Fruit fly (Drosophila melanogaster) whole organism, embryonic: ENCODE results near the gene CG9426.

Experiments used
- Aef1 ChIP-seq: fragments of 200-800 bp; sonication (Bioruptor generic); IDR thresholded peaks from 3 replicates; pipeline ENCODE4 v1.3.6; 2022; ENCODE audit warnings: missing biosample characterization, missing genetic modification characterization
- CG10431 ChIP-seq: fragments of 200-800 bp; sonication (Bioruptor generic); optimal IDR thresholded peaks from 3 replicates; lab custom pipeline; 2018; ENCODE audit warnings: missing biosample characterization, mild to moderate bottlenecking, missing genetic modification characterization
- CG10462 ChIP-seq: fragments of 200-800 bp; sonication (Bioruptor generic); optimal IDR thresholded peaks from 2 replicates; lab custom pipeline; 2016; ENCODE audit warnings: missing biosample characterization, missing genetic modification characterization
- CG12659 ChIP-seq: fragments of 200-800 bp; sonication (Bioruptor generic); optimal IDR thresholded peaks from 3 replicates; lab custom pipeline; 2017; ENCODE audit warnings: mild to moderate bottlenecking, missing biosample characterization, missing genetic modification reagents, missing genetic modification characterization
- CG13287 ChIP-seq: fragments of 200-800 bp; sonication (Bioruptor generic); IDR thresholded peaks from 2 replicates; pipeline ENCODE4 v1.3.6; 2022; ENCODE audit warnings: missing biosample characterization, missing genetic modification characterization; ENCODE audit not compliant: partially characterized antibody
- CG14860 ChIP-seq: fragments of 200-800 bp; sonication (Bioruptor generic); IDR thresholded peaks from 3 replicates; pipeline ENCODE4 v1.3.6; 2022; ENCODE audit warnings: missing biosample characterization, missing genetic modification characterization; ENCODE audit not compliant: partially characterized antibody
- CG16813 ChIP-seq: fragments of 200-800 bp; sonication (Bioruptor generic); IDR thresholded peaks from 3 replicates; pipeline ENCODE4 v1.3.6; 2022; ENCODE audit warnings: missing biosample characterization, missing genetic modification characterization; ENCODE audit not compliant: partially characterized antibody
- CG18619 ChIP-seq: fragments of 200-800 bp; sonication (Bioruptor generic); optimal IDR thresholded peaks from 3 replicates; lab custom pipeline; 2017; ENCODE audit warnings: missing biosample characterization, mild to moderate bottlenecking, missing genetic modification characterization
- CG30020 ChIP-seq: fragments of 200-800 bp; optimal IDR thresholded peaks from 2 replicates; lab custom pipeline; 2019; ENCODE audit warnings: missing biosample characterization, mild to moderate bottlenecking, missing genetic modification characterization, moderate library complexity
- CG30403 ChIP-seq: fragments of 200-800 bp; sonication (Bioruptor generic); optimal IDR thresholded peaks from 3 replicates; lab custom pipeline; 2016; ENCODE audit warnings: missing biosample characterization, missing genetic modification characterization
- CG30431 ChIP-seq: fragments of 200-800 bp; sonication (Bioruptor generic); optimal IDR thresholded peaks from 2 replicates; lab custom pipeline; 2017; ENCODE audit warnings: missing biosample characterization, missing genetic modification characterization
- CG32767 ChIP-seq: fragments of 200-800 bp; sonication (Bioruptor generic); IDR thresholded peaks from 2 replicates; pipeline ENCODE4 v1.3.6; 2022; ENCODE audit warnings: missing biosample characterization, missing genetic modification characterization
- CG3838 ChIP-seq: fragments of 200-800 bp; sonication (Bioruptor generic); optimal IDR thresholded peaks from 3 replicates; lab custom pipeline; 2016; ENCODE audit warnings: missing biosample characterization, missing genetic modification characterization
- CG4360 ChIP-seq: fragments of 200-800 bp; sonication (Bioruptor generic); IDR thresholded peaks from 2 replicates; pipeline ENCODE4 v1.3.6; 2022; ENCODE audit warnings: missing biosample characterization, missing genetic modification characterization
- CG4707 ChIP-seq: fragments of 200-800 bp; sonication (Bioruptor generic); optimal IDR thresholded peaks from 2 replicates; lab custom pipeline; 2018; ENCODE audit warnings: missing biosample characterization, mild to moderate bottlenecking, missing genetic modification characterization, moderate library complexity
- CG6765 ChIP-seq: fragments of 200-800 bp; sonication (Bioruptor generic); optimal IDR thresholded peaks from 3 replicates; lab custom pipeline; 2017; ENCODE audit warnings: missing biosample characterization, mild to moderate bottlenecking, missing genetic modification characterization
- CG7786 ChIP-seq: fragments of 200-800 bp; sonication (Bioruptor generic); optimal IDR thresholded peaks from 2 replicates; lab custom pipeline; 2016; ENCODE audit warnings: missing biosample characterization, missing genetic modification characterization
- CG7928 ChIP-seq: fragments of 200-800 bp; sonication (Bioruptor generic); optimal IDR thresholded peaks from 2 replicates; lab custom pipeline; 2017; ENCODE audit warnings: missing biosample characterization, mild to moderate bottlenecking, missing genetic modification characterization
- CG9817 ChIP-seq: fragments of 200-800 bp; sonication (Bioruptor generic); optimal IDR thresholded peaks from 2 replicates; lab custom pipeline; 2018; ENCODE audit warnings: missing biosample characterization, mild to moderate bottlenecking, missing genetic modification characterization, moderate library complexity
- Dad ChIP-seq: fragments of 200-800 bp; sonication (Bioruptor generic); optimal IDR thresholded peaks from 3 replicates; lab custom pipeline; 2016; ENCODE audit warnings: missing biosample characterization, missing genetic modification characterization
- E2f2 ChIP-seq: fragments of 200-800 bp; sonication (Bioruptor generic); IDR thresholded peaks from 2 replicates; pipeline ENCODE4 v1.3.6; 2022; ENCODE audit warnings: missing biosample characterization, missing genetic modification characterization
- H15 ChIP-seq: fragments of 200-800 bp; sonication (Bioruptor generic); IDR thresholded peaks from 3 replicates; pipeline ENCODE4 v1.3.6; 2022; ENCODE audit warnings: missing biosample characterization, missing genetic modification characterization
- HLH3B ChIP-seq: fragments of 200-800 bp; sonication (Bioruptor generic); IDR thresholded peaks from 2 replicates; pipeline ENCODE4 v1.3.6; 2022; ENCODE audit warnings: missing biosample characterization, missing genetic modification characterization
- Hand ChIP-seq: fragments of 200-800 bp; sonication (Bioruptor generic); optimal IDR thresholded peaks from 2 replicates; lab custom pipeline; 2017; ENCODE audit warnings: mild to moderate bottlenecking, missing biosample characterization, missing genetic modification reagents, missing genetic modification characterization
- Hr51 ChIP-seq, 2 experiments: fragments of 200-800 bp; sonication (Bioruptor generic); optimal IDR thresholded peaks; 2 replicates in 1 of 2; 3 replicates in 1 of 2; lab custom pipeline; 2016 to 2018; ENCODE audit warnings: missing biosample characterization in 2 of 2, missing genetic modification characterization in 2 of 2, mild to moderate bottlenecking in 1 of 2, moderate library complexity in 1 of 2
- Hr78 ChIP-seq, 2 experiments: fragments of 200-800 bp in 1 of 2; fragments of >200 bp in 1 of 2; sonication (Bioruptor generic) in 1 of 2; optimal IDR thresholded peaks; 2 replicates each; lab custom pipeline; 2017 to 2019; ENCODE audit warnings: missing biosample characterization in 2 of 2, missing genetic modification characterization in 2 of 2, mild to moderate bottlenecking in 1 of 2, moderate library complexity in 1 of 2
- Side ChIP-seq: fragments of 200-800 bp; sonication (Bioruptor generic); optimal IDR thresholded peaks from 2 replicates; lab custom pipeline; 2016; ENCODE audit warnings: missing biosample characterization, missing genetic modification characterization
- Sry-β ChIP-seq: fragments of 200-800 bp; sonication (Bioruptor generic); optimal IDR thresholded peaks from 2 replicates; lab custom pipeline; 2018; ENCODE audit warnings: missing biosample characterization, mild to moderate bottlenecking, missing genetic modification characterization, moderate library complexity
- Usf ChIP-seq: fragments of 200-800 bp; sonication (Bioruptor generic); optimal IDR thresholded peaks from 2 replicates; lab custom pipeline; 2017; ENCODE audit warnings: missing genotype, missing biosample characterization, missing genetic modification characterization
- Vsx1 ChIP-seq: fragments of 200-800 bp; sonication (Bioruptor generic); optimal IDR thresholded peaks from 2 replicates; lab custom pipeline; 2017; ENCODE audit warnings: missing biosample characterization, mild to moderate bottlenecking, missing genetic modification characterization, missing genetic modification reagents
- corto ChIP-seq: fragments of 200-800 bp; sonication (Bioruptor generic); optimal IDR thresholded peaks from 2 replicates; lab custom pipeline; 2016; ENCODE audit warnings: missing biosample characterization, mild to moderate bottlenecking, missing genetic modification characterization, moderate library complexity
- danr ChIP-seq: fragments of 200-800 bp; sonication (Bioruptor generic); IDR thresholded peaks from 2 replicates; pipeline ENCODE4 v1.3.6; 2022; ENCODE audit warnings: missing biosample characterization, missing genetic modification characterization
- disco-r ChIP-seq: fragments of 200-800 bp; sonication (Bioruptor generic); optimal IDR thresholded peaks from 2 replicates; lab custom pipeline; 2016; ENCODE audit warnings: missing biosample characterization, missing genetic modification characterization
- ewg ChIP-seq: fragments of 200-800 bp; sonication (Bioruptor generic); optimal IDR thresholded peaks from 3 replicates; lab custom pipeline; 2017; ENCODE audit warnings: mild to moderate bottlenecking, missing biosample characterization, missing genetic modification reagents, missing genetic modification characterization
- exex ChIP-seq: fragments of 200-800 bp; sonication (Bioruptor generic); optimal IDR thresholded peaks from 4 replicates; lab custom pipeline; 2018; ENCODE audit warnings: missing biosample characterization, mild to moderate bottlenecking, missing genetic modification characterization, moderate library complexity
- hb ChIP-seq: fragments of 200-800 bp; sonication (Bioruptor generic); IDR thresholded peaks from 3 replicates; pipeline ENCODE4 v1.3.6; 2022; ENCODE audit warnings: missing biosample characterization, missing genetic modification characterization; ENCODE audit not compliant: partially characterized antibody
- kah ChIP-seq: fragments of 200-800 bp; sonication (Bioruptor generic); optimal IDR thresholded peaks from 2 replicates; lab custom pipeline; 2018; ENCODE audit warnings: missing biosample characterization, mild to moderate bottlenecking, missing genetic modification characterization
- maf-S ChIP-seq: fragments of 200-800 bp; sonication (Bioruptor generic); optimal IDR thresholded peaks from 2 replicates; lab custom pipeline; 2016; ENCODE audit warnings: missing biosample characterization, missing genetic modification characterization
- mld ChIP-seq: fragments of 200-800 bp; sonication (Bioruptor generic); IDR thresholded peaks from 3 replicates; pipeline ENCODE4 v1.3.6; 2022; ENCODE audit warnings: missing biosample characterization, missing genetic modification characterization; ENCODE audit not compliant: partially characterized antibody
- pfk ChIP-seq: fragments of 200-800 bp; sonication (Bioruptor generic); optimal IDR thresholded peaks from 2 replicates; lab custom pipeline; 2018; ENCODE audit warnings: missing biosample characterization, mild to moderate bottlenecking, missing genetic modification characterization, moderate library complexity
- phol ChIP-seq: fragments of 200-800 bp; sonication (Bioruptor generic); optimal IDR thresholded peaks from 3 replicates; lab custom pipeline; 2018; ENCODE audit warnings: missing biosample characterization, mild to moderate bottlenecking, missing genetic modification characterization, moderate library complexity
- schlank ChIP-seq: fragments of 200-800 bp; sonication (Bioruptor generic); optimal IDR thresholded peaks from 2 replicates; lab custom pipeline; 2018; ENCODE audit warnings: missing biosample characterization, mild to moderate bottlenecking, missing genetic modification characterization
- sens ChIP-seq: fragments of 200-800 bp; sonication (Bioruptor generic); peaks from one replicate; lab custom pipeline; 2016; ENCODE audit warnings: missing biosample characterization, missing genetic modification characterization
- sens-2 ChIP-seq: fragments of 200-800 bp; sonication (Bioruptor generic); IDR thresholded peaks from 2 replicates; pipeline ENCODE4 v1.3.6; 2022; ENCODE audit warnings: missing biosample characterization, missing genetic modification characterization
- seq ChIP-seq: fragments of 200-800 bp; sonication (Bioruptor generic); IDR thresholded peaks from 2 replicates; pipeline ENCODE4 v1.3.6; 2022; ENCODE audit warnings: missing biosample characterization, missing genetic modification characterization
- sim ChIP-seq: fragments of 200-800 bp; sonication (Bioruptor generic); IDR thresholded peaks from 2 replicates; pipeline ENCODE4 v1.3.6; 2022; ENCODE audit warnings: missing biosample characterization, missing genetic modification characterization
- sug ChIP-seq: fragments of 200-800 bp; optimal IDR thresholded peaks from 2 replicates; lab custom pipeline; 2019; ENCODE audit warnings: missing biosample characterization, mild to moderate bottlenecking, missing genetic modification characterization, moderate library complexity
- tna ChIP-seq: fragments of 200-800 bp; sonication (Bioruptor generic); IDR thresholded peaks from 2 replicates; pipeline ENCODE4 v1.3.6; 2022; ENCODE audit warnings: missing biosample characterization, missing genetic modification characterization; ENCODE audit not compliant: partially characterized antibody
- vfl ChIP-seq: fragments of 200-800 bp; sonication (Bioruptor generic); optimal IDR thresholded peaks from 2 replicates; lab custom pipeline; 2016; ENCODE audit warnings: missing biosample characterization, missing genetic modification characterization

The CG9426 gene

dm6 chr2L:13176701-13177249 is 42.9 kb downstream of the CG9426 start, which contains the start of the genes Sfmbt and CG5439 (continued):
- TF ChIP-seq sens-2 (GFP tag; lab: Robert Waterston, UW) (no peak), exex (tag; lab: Kevin White, UChicago) (no peak), CG4707 (no peak), CG4360 (GFP tag; lab: Robert Waterston, UW) (no peak), Sry-β (GFP tag; lab: Kevin White, UChicago) (peak; percentile 80), Hand (GFP tag; lab: Kevin White, UChicago) (no peak), CG9817 (tag; lab: Kevin White, UChicago) (peak; percentile 80), Vsx1 (no peak), HLH3B (GFP tag; lab: Robert Waterston, UW) (no peak; the same call in 1 of the 2 replicates), kah (no peak), seq (GFP tag; lab: Robert Waterston, UW) (no peak), CG16813 (GFP tag; lab: Robert Waterston, UW) (peak; percentile 53; the same call in 2 of the 3 replicates), danr (no peak), CG7928 (GFP tag; lab: Kevin White, UChicago) (peak; percentile 100), schlank (tag; lab: Kevin White, UChicago) (peak; percentile 16), Hr78 (GFP tag; optimal IDR thresholded peaks at IDR 0.05; lab: Kevin White, UChicago) (no peak), pfk (GFP tag; lab: Kevin White, UChicago) (no peak), H15 (peak; percentile 25; the same call in 1 of the 3 replicates), CG18619 (GFP tag; lab: Kevin White, UChicago) (peak; percentile 75), CG30020 (tag; lab: Kevin White, UChicago) (peak; percentile 83), sug (tag; lab: Kevin White, UChicago) (peak; percentile 85), CG14860 (GFP tag; lab: Robert Waterston, UW) (no peak), CG30403 (peak; percentile 91), E2f2 (GFP tag; lab: Robert Waterston, UW) (peak; percentile 51), CG7786 (peak; percentile 77), CG12659 (GFP tag; lab: Kevin White, UChicago) (peak; percentile 94), Side (GFP tag; lab: Kevin White, UChicago) (peak; percentile 54), CG32767 (GFP tag; lab: Robert Waterston, UW) (no peak), corto (GFP tag; lab: Kevin White, UChicago) (peak; percentile 29), CG3838 (GFP tag; lab: Kevin White, UChicago) (peak; percentile 26), CG6765 (peak; percentile 16), Dad (GFP tag; lab: Kevin White, UChicago) (peak; percentile 57), CG13287 (GFP tag; lab: Robert Waterston, UW) (peak; percentile 33; the same call in 1 of the 2 replicates), ewg (GFP tag; lab: Kevin White, UChicago) (peak; percentile 90), CG10462 (peak; percentile 46), tna (no peak), phol (peak; percentile 84), CG30431 (peak; percentile 58), sens (GFP tag; lab: Kevin White, UChicago) (peak; percentile 97), Aef1 (GFP tag; lab: Robert Waterston, UW) (peak; percentile 70), CG10431 (no peak), disco-r (GFP tag; lab: Kevin White, UChicago) (peak; percentile 21), Usf (GFP tag; lab: Kevin White, UChicago) (peak; percentile 69), Hr51 (GFP tag; optimal IDR thresholded peaks at IDR 0.05; lab: Kevin White, UChicago) (peak in 1 of 2 experiments; percentile 75), maf-S (GFP tag; lab: Kevin White, UChicago) (peak; percentile 75), hb (GFP tag; lab: Robert Waterston, UW) (no peak), mld (GFP tag; lab: Robert Waterston, UW) (0 out of 3 replicates have a peak, but pooled peaks have one; percentile 38), sim (GFP tag; lab: Robert Waterston, UW) (no peak), vfl (GFP tag; lab: Kevin White, UChicago) (peak; percentile 56)
